Worm (Caenorhabditis elegans) whole organism, L2 larva: ENCODE measurements around the gene ZK105.6.

Experiments
- C34F6.9 ChIP-seq: fragments of 150-350 bp; optimal IDR thresholded peaks from 2 replicates; lab custom pipeline; 2014; ENCODE audit warnings: missing biosample characterization, missing genetic modification characterization
- F13H6.1 ChIP-seq: sonication (generic microtip); optimal IDR thresholded peaks from 2 replicates; lab custom pipeline; 2016; ENCODE audit warnings: missing genetic modification characterization, missing compliant biosample characterization
- Y55F3AM.14 ChIP-seq: fragments of 200-800 bp; sonication (Bioruptor generic); optimal IDR thresholded peaks from 2 replicates; lab custom pipeline; 2018; ENCODE audit warnings: mild to moderate bottlenecking, missing genetic modification characterization, missing compliant biosample characterization
- ZK546.5 ChIP-seq: sonication (generic microtip); optimal IDR thresholded peaks from 2 replicates; lab custom pipeline; 2017; ENCODE audit warnings: missing biosample characterization, missing genetic modification characterization
- alr-1 ChIP-seq: fragments of 150-350 bp; optimal IDR thresholded peaks from 2 replicates; lab custom pipeline; 2014; ENCODE audit warnings: missing biosample characterization, missing genetic modification characterization
- ama-1 ChIP-seq: fragments of 150-350 bp; optimal IDR thresholded peaks from 2 replicates; lab custom pipeline; 2018; ENCODE audit warnings: inconsistent platforms
- ceh-16 ChIP-seq: fragments of 150-350 bp; optimal IDR thresholded peaks from 2 replicates; lab custom pipeline; 2014; ENCODE audit warnings: missing biosample characterization, missing genetic modification characterization
- ceh-82 ChIP-seq: fragments of 150-350 bp; optimal IDR thresholded peaks from 2 replicates; lab custom pipeline; 2014; ENCODE audit warnings: missing biosample characterization, missing genetic modification characterization
- crh-2 ChIP-seq: sonication (generic microtip); optimal IDR thresholded peaks from 2 replicates; lab custom pipeline; 2017; ENCODE audit warnings: missing biosample characterization, missing genetic modification characterization
- dmd-4 ChIP-seq: sonication (generic microtip); optimal IDR thresholded peaks from 2 replicates; lab custom pipeline; 2017; ENCODE audit warnings: missing biosample characterization, missing genetic modification characterization
- egl-27 ChIP-seq: sonication (generic microtip); optimal IDR thresholded peaks from 3 replicates; lab custom pipeline; 2017; ENCODE audit warnings: missing biosample characterization, missing genetic modification reagents, missing genetic modification characterization
- elt-1 ChIP-seq: fragments of 150-350 bp; optimal IDR thresholded peaks from 2 replicates; lab custom pipeline; 2014; ENCODE audit warnings: missing biosample characterization, missing genetic modification characterization
- elt-3 ChIP-seq: sonication (generic microtip); optimal IDR thresholded peaks from 2 replicates; lab custom pipeline; 2017; ENCODE audit warnings: missing biosample characterization, missing genetic modification characterization
- fos-1 ChIP-seq: fragments of 150-350 bp; optimal IDR thresholded peaks from 2 replicates; lab custom pipeline; 2014; ENCODE audit warnings: missing biosample characterization, missing genetic modification characterization
- gmeb-1 ChIP-seq: fragments of 150-350 bp; optimal IDR thresholded peaks from 2 replicates; lab custom pipeline; 2014; ENCODE audit warnings: missing biosample characterization, missing genetic modification characterization
- lin-11 ChIP-seq: fragments of 150-350 bp; sonication (generic microtip); optimal IDR thresholded peaks from 2 replicates; lab custom pipeline; 2014; ENCODE audit warnings: missing biosample characterization, missing genetic modification characterization, inconsistent platforms, mixed read lengths
- lin-13 ChIP-seq: fragments of 150-350 bp; optimal IDR thresholded peaks from 2 replicates; lab custom pipeline; 2014; ENCODE audit warnings: missing biosample characterization, missing genetic modification reagents, missing genetic modification characterization
- lin-39 ChIP-seq: fragments of 150-350 bp; optimal IDR thresholded peaks from 2 replicates; lab custom pipeline; 2014; ENCODE audit warnings: missing biosample characterization, missing genetic modification reagents, missing genetic modification characterization
- lsy-2 ChIP-seq, 2 experiments: fragments of 150-350 bp in 1 of 2; sonication (generic microtip) in 1 of 2; optimal IDR thresholded peaks; 2 replicates each; lab custom pipeline; 2014 to 2017; ENCODE audit warnings: missing biosample characterization in 2 of 2, missing genetic modification characterization in 2 of 2
- mab-5 ChIP-seq: fragments of 150-350 bp; optimal IDR thresholded peaks from 2 replicates; lab custom pipeline; 2014; ENCODE audit warnings: missing biosample characterization, missing genetic modification characterization
- mbf-1 ChIP-seq: sonication (generic microtip); optimal IDR thresholded peaks from 2 replicates; lab custom pipeline; 2017; ENCODE audit warnings: missing biosample characterization, missing genetic modification characterization
- mdl-1 ChIP-seq, 2 experiments: fragments of 150-350 bp in 1 of 2; sonication (generic microtip) in 1 of 2; optimal IDR thresholded peaks; 2 replicates each; lab custom pipeline; 2017; ENCODE audit warnings: missing biosample characterization in 2 of 2, missing genetic modification characterization in 2 of 2
- nhr-10 ChIP-seq: sonication (generic microtip); optimal IDR thresholded peaks from 2 replicates; lab custom pipeline; 2017; ENCODE audit warnings: missing biosample characterization, missing genetic modification characterization
- nhr-11 ChIP-seq: fragments of 150-350 bp; optimal IDR thresholded peaks from 2 replicates; lab custom pipeline; 2014; ENCODE audit warnings: missing biosample characterization, missing genetic modification characterization
- nhr-12 ChIP-seq: fragments of 150-350 bp; optimal IDR thresholded peaks from 2 replicates; lab custom pipeline; 2014; ENCODE audit warnings: missing biosample characterization, missing genetic modification characterization
- nhr-129 ChIP-seq: fragments of 150-350 bp; optimal IDR thresholded peaks from 2 replicates; lab custom pipeline; 2014; ENCODE audit warnings: missing biosample characterization, missing genetic modification characterization
- nhr-21 ChIP-seq: fragments of 150-350 bp; optimal IDR thresholded peaks from 2 replicates; lab custom pipeline; 2014; ENCODE audit warnings: missing biosample characterization, missing genetic modification characterization
- nhr-23 ChIP-seq: fragments of 150-350 bp; optimal IDR thresholded peaks from 2 replicates; lab custom pipeline; 2014; ENCODE audit warnings: missing biosample characterization, missing genetic modification reagents, missing genetic modification characterization
- nhr-237 ChIP-seq: fragments of 150-350 bp; optimal IDR thresholded peaks from 2 replicates; lab custom pipeline; 2014; ENCODE audit warnings: missing biosample characterization, missing genetic modification characterization
- nhr-25 ChIP-seq: fragments of 150-350 bp; sonication (generic microtip); optimal IDR thresholded peaks from 3 replicates; lab custom pipeline; 2014; ENCODE audit warnings: missing biosample characterization, missing genetic modification characterization
- nhr-6 ChIP-seq: fragments of 150-350 bp; optimal IDR thresholded peaks from 2 replicates; lab custom pipeline; 2014; ENCODE audit warnings: missing biosample characterization, missing genetic modification characterization
- nhr-77 ChIP-seq: fragments of 150-350 bp; optimal IDR thresholded peaks from 2 replicates; lab custom pipeline; 2014; ENCODE audit warnings: missing biosample characterization, missing genetic modification characterization
- peb-1 ChIP-seq: fragments of 150-350 bp; optimal IDR thresholded peaks from 2 replicates; lab custom pipeline; 2014; ENCODE audit warnings: missing biosample characterization, missing genetic modification characterization
- sem-4 ChIP-seq: fragments of 150-350 bp; optimal IDR thresholded peaks from 2 replicates; lab custom pipeline; 2014; ENCODE audit warnings: missing biosample characterization, missing genetic modification reagents, missing genetic modification characterization
- skn-1 ChIP-seq: sonication (generic microtip); optimal IDR thresholded peaks from 2 replicates; lab custom pipeline; 2017; ENCODE audit warnings: missing biosample characterization, missing genetic modification characterization
- sma-3 ChIP-seq: sonication (generic microtip); optimal IDR thresholded peaks from 2 replicates; lab custom pipeline; 2016; ENCODE audit warnings: missing genetic modification reagents, missing genetic modification characterization, missing compliant biosample characterization
- sma-9 ChIP-seq, 2 experiments: fragments of 150-350 bp in 1 of 2; sonication (generic microtip) in 1 of 2; optimal IDR thresholded peaks; 2 replicates each; lab custom pipeline; 2014 to 2016; ENCODE audit warnings: missing genetic modification characterization in 2 of 2, mild to moderate bottlenecking in 1 of 2, missing biosample characterization in 1 of 2, missing compliant biosample characterization in 1 of 2, missing genetic modification reagents in 1 of 2, moderate library complexity in 1 of 2
- snpc-4 ChIP-seq: fragments of 150-350 bp; optimal IDR thresholded peaks from 2 replicates; lab custom pipeline; 2014; ENCODE audit warnings: missing biosample characterization, missing genetic modification characterization
- unc-55 ChIP-seq: fragments of 150-350 bp; sonication (generic microtip); optimal IDR thresholded peaks from 3 replicates; lab custom pipeline; 2014; ENCODE audit warnings: missing biosample characterization, missing genetic modification reagents, missing genetic modification characterization
- unc-62 ChIP-seq: fragments of 150-350 bp; optimal IDR thresholded peaks from 2 replicates; lab custom pipeline; 2014; ENCODE audit warnings: missing biosample characterization, missing genetic modification reagents, missing genetic modification characterization
- zag-1 ChIP-seq: fragments of 150-350 bp; optimal IDR thresholded peaks from 2 replicates; lab custom pipeline; 2014; ENCODE audit warnings: missing biosample characterization, missing genetic modification characterization
- ztf-1 ChIP-seq: fragments of 200-800 bp; sonication (Bioruptor generic); conservative IDR thresholded peaks from 2 replicates; pipeline ENCODE4 v1.3.6; 2022; ENCODE audit warnings: missing genetic modification characterization, missing compliant biosample characterization
- ztf-11 ChIP-seq: sonication (generic microtip); optimal IDR thresholded peaks from 2 replicates; lab custom pipeline; 2017; ENCODE audit warnings: missing biosample characterization, missing genetic modification characterization
- ztf-4 ChIP-seq: fragments of 150-350 bp; optimal IDR thresholded peaks from 2 replicates; lab custom pipeline; 2014; ENCODE audit warnings: missing biosample characterization, missing genetic modification characterization

The ZK105.6 gene

DNA sequence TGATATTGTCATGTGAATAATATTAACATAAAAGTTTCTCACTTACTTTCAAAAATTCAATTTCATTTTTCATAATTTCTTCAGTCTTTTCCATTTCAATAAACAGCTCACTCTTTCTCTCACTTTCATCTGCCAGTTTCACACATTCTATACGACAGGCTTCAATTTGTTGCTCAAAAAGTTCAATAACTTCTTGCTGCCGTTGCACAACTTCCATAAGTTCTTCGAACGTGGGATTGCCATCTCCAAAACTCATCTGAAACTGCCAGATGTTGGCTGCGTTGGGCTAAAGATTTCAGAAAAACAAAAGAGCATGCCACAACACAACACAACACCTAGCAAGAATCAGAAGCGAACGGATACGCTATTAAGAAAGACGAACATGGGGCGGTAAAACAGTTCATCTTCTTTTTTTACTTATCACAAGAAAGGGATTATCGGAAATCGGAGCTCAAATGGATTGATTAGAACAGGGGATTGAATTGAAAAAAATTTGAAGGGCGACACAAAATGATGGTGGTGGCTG is 9.4 kb upstream of the ZK105.6 start:
- TF ChIP-seq lin-13 (GFP tag; lab: Kevin White, UChicago) (peak; percentile 20), unc-62 (GFP tag; lab: Kevin White, UChicago) (no peak), nhr-11 (tag; lab: Kevin White, UChicago) (no peak), elt-3 (no peak), mbf-1 (no peak), ceh-16 (tag; lab: Kevin White, UChicago) (peak; percentile 4), lin-39 (tag; lab: Kevin White, UChicago) (no peak)
- TF ChIP-seq, all 48 proteins: peak for 2

DNA sequence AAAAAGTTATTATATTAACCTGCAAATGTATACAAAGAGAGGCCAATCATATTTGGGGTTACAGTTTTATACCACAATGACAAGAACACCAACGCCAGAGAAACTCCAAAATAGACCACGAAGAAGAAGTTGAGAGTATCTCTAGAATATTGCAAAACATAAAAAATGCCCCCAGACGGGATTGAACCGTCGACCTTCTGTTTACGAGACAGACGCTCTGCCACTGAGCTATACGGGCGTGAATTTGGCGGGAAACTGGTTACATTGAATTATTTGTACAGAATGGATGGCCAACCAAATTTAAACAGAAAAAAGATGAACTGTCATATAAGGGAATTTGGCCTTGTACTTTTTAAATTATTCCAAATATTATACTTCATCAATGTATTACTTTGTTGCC is 6.6 kb upstream of the ZK105.6 start:
- TF ChIP-seq elt-1 (tag; lab: Kevin White, UChicago) (no peak), unc-55 (GFP tag; lab: Kevin White, UChicago) (peak; percentile 24), lsy-2 (tag; optimal IDR thresholded peaks at IDR 0.05; lab: Kevin White, UChicago) (peak in 1 of 2 experiments; percentile 52), nhr-6 (tag; lab: Kevin White, UChicago) (peak; percentile 20), nhr-10 (tag; lab: Kevin White, UChicago) (no peak), C34F6.9 (tag; lab: Kevin White, UChicago) (peak; percentile 15), nhr-237 (tag; lab: Kevin White, UChicago) (no peak), ama-1 (lab: Kevin White, UChicago) (peak; percentile 61), nhr-25 (peak; percentile 46), sma-3 (GFP tag; lab: Kevin White, UChicago) (peak; percentile 57), dmd-4 (tag; lab: Kevin White, UChicago) (no peak), nhr-129 (tag; lab: Kevin White, UChicago) (peak; percentile 67), peb-1 (tag; lab: Kevin White, UChicago) (no peak), sem-4 (tag; lab: Kevin White, UChicago) (peak; percentile 19), ceh-16 (tag; lab: Kevin White, UChicago) (no peak), snpc-4 (tag; lab: Kevin White, UChicago) (no peak), egl-27 (tag; lab: Kevin White, UChicago) (no peak), lin-13 (GFP tag; lab: Kevin White, UChicago) (peak; percentile 44), ztf-4 (tag; lab: Kevin White, UChicago) (peak; percentile 63), ceh-82 (tag; lab: Kevin White, UChicago) (no peak), ztf-11 (tag; lab: Kevin White, UChicago) (no peak), unc-62 (GFP tag; lab: Kevin White, UChicago) (no peak), zag-1 (tag; lab: Kevin White, UChicago) (no peak), fos-1 (tag; lab: Kevin White, UChicago) (peak; percentile 63), nhr-77 (tag; lab: Kevin White, UChicago) (no peak), Y55F3AM.14 (GFP tag; lab: Kevin White, UChicago) (peak; percentile 57), mdl-1 (tag; optimal IDR thresholded peaks at IDR 0.05; lab: Kevin White, UChicago) (no peak), mbf-1 (no peak), ztf-1 (GFP tag; lab: Robert Waterston, UW) (no peak), lin-11 (tag; lab: Kevin White, UChicago) (no peak), F13H6.1 (tag; lab: Kevin White, UChicago) (peak; percentile 68), nhr-12 (tag; lab: Kevin White, UChicago) (no peak), mab-5 (tag; lab: Kevin White, UChicago) (no peak), sma-9 (GFP tag; optimal IDR thresholded peaks at IDR 0.05; lab: Kevin White, UChicago) (peak; percentile 42), sma-9 (tag; optimal IDR thresholded peaks at IDR 0.05; lab: Kevin White, UChicago) (no peak), alr-1 (tag; lab: Kevin White, UChicago) (no peak), ZK546.5 (tag; lab: Kevin White, UChicago) (no peak), nhr-23 (tag; lab: Kevin White, UChicago) (no peak), skn-1 (tag; lab: Kevin White, UChicago) (no peak), gmeb-1 (tag; lab: Kevin White, UChicago) (peak; percentile 42), crh-2 (peak; percentile 68), nhr-21 (peak; percentile 49)
